Worm (Caenorhabditis elegans): ENCODE results near the gene srg-27.

srg-27 gene

ce11 chrV:5330967-5331366 is 8.6 kb upstream of the srg-27 start, which contains the start of gene srg-26:
srg-26 (plus strand) TSS chrV:5331267.
- TF ChIP-seq pros-1 (tag; optimal IDR thresholded peaks at IDR 0.05) = no peak
- no peak for TF ChIP-seq rnt-1 (tag; optimal IDR thresholded peaks at IDR 0.05)
- TF ChIP-seq lin-11 (tag; optimal IDR thresholded peaks at IDR 0.05) = no peak
- no peak for TF ChIP-seq elt-2 (tag; optimal IDR thresholded peaks at IDR 0.05)
- no peak for TF ChIP-seq elt-4 (tag; optimal IDR thresholded peaks at IDR 0.05)
- TF ChIP-seq hlh-30 (tag; optimal IDR thresholded peaks at IDR 0.05; ENCODE audit: insufficient read depth) = no peak

DNA sequence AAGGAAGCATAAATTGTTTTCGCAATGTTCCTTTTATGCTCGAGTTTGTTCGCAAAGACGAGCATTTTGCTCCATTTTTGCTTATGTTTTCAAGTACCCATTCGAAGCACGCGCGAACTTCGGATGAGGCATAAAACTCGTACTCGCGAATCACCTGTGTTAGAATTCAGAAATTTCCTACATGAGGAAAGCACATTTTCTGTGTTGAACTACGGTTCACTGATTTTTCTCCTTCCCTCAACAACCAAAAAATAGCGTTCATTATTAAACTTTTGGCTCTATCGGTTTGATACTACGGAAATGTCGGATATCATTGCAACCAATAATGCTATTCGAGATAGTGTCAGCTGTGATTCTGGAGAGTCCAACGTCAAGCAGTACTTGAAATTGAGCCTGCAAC is 5.0 kb upstream of the srg-27 start, which contains the start of gene srg-28:
srg-28 (plus strand) TSS at position 301 of the 400 bp plus-strand sequence.
- TF ChIP-seq ztf-16 (tag; optimal IDR thresholded peaks at IDR 0.05) (no peak), ceh-45 (GFP tag; IDR thresholded peaks at IDR 0.05) (no peak), ceh-31 (tag; optimal IDR thresholded peaks at IDR 0.05) (no peak), fkh-6 (tag; optimal IDR thresholded peaks at IDR 0.05) (no peak), ceh-24 (tag; optimal IDR thresholded peaks at IDR 0.05) (no peak), ceh-30 (tag; optimal IDR thresholded peaks at IDR 0.05) (no peak), dve-1 (tag; optimal IDR thresholded peaks at IDR 0.05) (no peak), pha-2 (tag; optimal IDR thresholded peaks at IDR 0.05) (no peak), ceh-9 (tag; optimal IDR thresholded peaks at IDR 0.05) (no peak), fkh-10 (GFP tag; optimal IDR thresholded peaks at IDR 0.05) (no peak), hlh-13 (GFP tag; optimal IDR thresholded peaks at IDR 0.05) (no peak)

DNA sequence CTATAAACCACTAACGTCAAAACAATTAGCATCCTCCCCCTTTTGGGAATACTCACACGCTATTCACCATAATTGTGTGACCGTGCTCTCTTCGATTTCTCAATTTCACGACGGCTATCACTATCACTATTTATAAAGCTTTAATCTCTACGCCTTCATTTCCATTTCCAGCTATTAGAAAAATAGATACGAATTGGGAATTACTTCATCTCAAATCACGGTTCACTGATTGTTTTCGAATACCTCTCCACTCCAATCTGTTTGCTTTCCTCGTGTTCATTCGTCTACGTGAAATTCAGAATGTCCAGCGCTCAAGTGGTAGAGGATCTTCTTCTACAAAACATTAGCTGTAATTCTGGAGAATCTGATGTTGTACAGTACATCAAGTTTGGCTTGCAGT is 2.7 kb upstream of the srg-27 start, which contains the start of gene srg-29:
srg-29 (plus strand) TSS at position 301 of the 400 bp plus-strand sequence.
- no peak for TF ChIP-seq ceh-22 (tag; optimal IDR thresholded peaks at IDR 0.05)
- TF ChIP-seq hlh-13 (GFP tag; optimal IDR thresholded peaks at IDR 0.05) = no peak
- no peak for TF ChIP-seq pqm-1 (tag; optimal IDR thresholded peaks at IDR 0.05)
- TF ChIP-seq lim-6 (tag; optimal IDR thresholded peaks at IDR 0.05) = no peak
- no peak for TF ChIP-seq rnt-1 (tag; optimal IDR thresholded peaks at IDR 0.05)
- TF ChIP-seq hlh-8 (tag; optimal IDR thresholded peaks at IDR 0.05) = no peak
- no peak for TF ChIP-seq elt-4 (tag; optimal IDR thresholded peaks at IDR 0.05)
- TF ChIP-seq ceh-31 (tag; optimal IDR thresholded peaks at IDR 0.05) = no peak
- no peak for TF ChIP-seq eyg-1 (tag; optimal IDR thresholded peaks at IDR 0.05)
- no peak for TF ChIP-seq sox-4 (tag; optimal IDR thresholded peaks at IDR 0.05)
- TF ChIP-seq ceh-34 (tag; optimal IDR thresholded peaks at IDR 0.05) = no peak
- TF ChIP-seq dmd-4 (tag; optimal IDR thresholded peaks at IDR 0.05; ENCODE audit: borderline replicate concordance) = no peak
- no peak for TF ChIP-seq ztf-16 (tag; optimal IDR thresholded peaks at IDR 0.05)
- no peak for TF ChIP-seq madf-2 (tag; optimal IDR thresholded peaks at IDR 0.05)
- TF ChIP-seq K09A11.1 (tag; optimal IDR thresholded peaks at IDR 0.05; ENCODE audit: insufficient read depth) = no peak
- TF ChIP-seq ceh-45 (GFP tag; IDR thresholded peaks at IDR 0.05) = no peak
- no peak for TF ChIP-seq C08G9.2 (tag; optimal IDR thresholded peaks at IDR 0.05)

DNA sequence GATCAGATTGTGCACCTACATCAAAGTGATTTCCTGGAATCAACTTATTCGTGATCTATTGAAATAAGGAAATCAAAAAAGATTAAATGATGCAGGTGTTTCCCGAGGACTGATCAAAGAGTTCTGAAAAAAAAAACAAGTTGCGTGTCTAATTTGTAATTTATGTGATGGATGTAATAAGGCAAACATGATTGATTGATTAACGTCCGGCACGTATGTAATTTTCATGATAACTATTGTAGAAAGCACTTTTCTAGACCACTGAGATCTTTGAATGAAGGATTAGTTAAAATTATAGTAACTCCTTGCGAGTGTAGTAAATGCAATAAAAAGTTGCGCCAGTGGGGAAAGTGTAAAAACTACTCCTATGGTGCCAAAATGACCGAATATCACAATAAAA is 5.8 kb downstream of the srg-27 start, which contains the start of gene srg-25:
srg-25 (minus strand) TSS at position 101 of the 400 bp plus-strand sequence.
- TF ChIP-seq elt-4 (tag; optimal IDR thresholded peaks at IDR 0.05) (no peak), ztf-16 (tag; optimal IDR thresholded peaks at IDR 0.05) (no peak), ama-1 (optimal IDR thresholded peaks at IDR 0.05) (no peak), dmd-4 (tag; optimal IDR thresholded peaks at IDR 0.05; ENCODE audit: borderline replicate concordance) (no peak), ceh-19 (GFP tag; optimal IDR thresholded peaks at IDR 0.05) (no peak), hlh-6 (tag; optimal IDR thresholded peaks at IDR 0.05) (no peak), eyg-1 (tag; optimal IDR thresholded peaks at IDR 0.05) (no peak), ceh-45 (GFP tag; IDR thresholded peaks at IDR 0.05) (no peak), sdc-2 (tag; optimal IDR thresholded peaks at IDR 0.05) (no peak), ceh-2 (tag; optimal IDR thresholded peaks at IDR 0.05) (no peak), pha-2 (tag; optimal IDR thresholded peaks at IDR 0.05) (no peak), elt-2 (tag; optimal IDR thresholded peaks at IDR 0.05) (no peak)

- no peak for TF ChIP-seq ceh-48 (tag; optimal IDR thresholded peaks at IDR 0.05)
- no peak for TF ChIP-seq K02D7.2 (tag; optimal IDR thresholded peaks at IDR 0.05)
- no peak for TF ChIP-seq ceh-31 (tag; optimal IDR thresholded peaks at IDR 0.05)
- no peak for TF ChIP-seq ttx-3 (tag; optimal IDR thresholded peaks at IDR 0.05)
- TF ChIP-seq pha-4 (tag; optimal IDR thresholded peaks at IDR 0.05) = no peak
- TF ChIP-seq odd-2 (tag; optimal IDR thresholded peaks at IDR 0.05) = no peak
- no peak for TF ChIP-seq ceh-18 (tag; optimal IDR thresholded peaks at IDR 0.05)
- no peak for TF ChIP-seq sox-4 (tag; optimal IDR thresholded peaks at IDR 0.05)
These were observed 9.9 kb downstream of the srg-27 start, which contains the start of gene T09D3.3 for ce11 chrV:5349471-5349870. T09D3.3 (minus strand) TSS chrV:5349571.

Measured in whole organism, late embryonic.